Fruit fly (Drosophila melanogaster) whole organism: ENCODE data around the gene msd5.

Source experiments
- CG8478 ChIP-seq: fragments of >200 bp; optimal IDR thresholded peaks from 2 replicates; lab custom pipeline; 2018; ENCODE audit warnings: inconsistent platforms
- Dll ChIP-seq: fragments of >200 bp; optimal IDR thresholded peaks from 2 replicates; lab custom pipeline; 2017
- psq ChIP-seq: fragments of >200 bp; optimal IDR thresholded peaks from 2 replicates; lab custom pipeline; 2017
- usp ChIP-seq: fragments of >200 bp; optimal IDR thresholded peaks from 2 replicates; lab custom pipeline; 2017; ENCODE audit warnings: missing biosample characterization, missing genetic modification characterization, mixed read lengths

DNA sequence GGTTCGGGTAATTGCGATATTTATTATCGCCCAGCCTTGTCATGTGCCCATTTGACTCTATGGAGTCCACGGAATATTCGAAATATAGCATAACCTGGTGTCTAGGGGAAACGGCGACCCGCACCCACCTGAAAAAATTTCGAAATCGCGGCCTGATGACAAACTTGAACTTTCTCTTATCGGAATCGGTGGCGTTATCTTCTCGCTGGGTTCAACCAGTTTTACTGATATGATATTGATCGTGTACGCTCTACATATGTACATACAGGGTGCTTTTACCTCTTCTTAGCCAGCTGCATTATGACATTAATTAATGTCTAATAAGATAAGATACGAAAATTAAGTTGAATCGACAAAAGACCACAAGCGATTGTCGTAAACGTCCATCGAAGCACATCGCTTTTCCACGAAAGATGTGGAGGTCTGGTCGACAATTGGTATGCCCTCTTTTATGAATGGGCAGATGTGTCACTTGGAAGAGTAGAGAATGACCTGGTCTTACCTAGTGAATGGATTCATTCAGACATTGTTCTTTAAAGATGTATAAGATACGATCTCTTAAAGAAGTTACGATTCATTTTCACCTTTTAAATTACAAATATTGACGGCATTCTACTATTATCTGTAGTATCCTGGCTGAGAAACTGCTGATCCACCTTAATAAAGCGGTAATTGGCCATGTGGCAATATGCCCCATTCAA lies 12.6 kb downstream of the msd5 start:
- no peak for TF ChIP-seq Dll (lab: Kevin White, UChicago)
- no peak for TF ChIP-seq psq (lab: Kevin White, UChicago)
- no peak for TF ChIP-seq CG8478
- no peak for TF ChIP-seq usp (GFP tag; lab: Kevin White, UChicago)
